Worm (Caenorhabditis elegans): Measurements from ENCODE around the gene acs-22.

acs-22 gene

ce11 chrX:8930879-8931278, at the start of gene acs-22:
acs-22 (plus strand) TSS chrX:8931179.
- no peak for TF ChIP-seq mab-5 (tag; optimal IDR thresholded peaks at IDR 0.05)
- TF ChIP-seq ceh-39 (tag; optimal IDR thresholded peaks at IDR 0.05): no peak
- no peak for TF ChIP-seq nhr-2 (tag; optimal IDR thresholded peaks at IDR 0.05)

ce11 chrX:8882162-8882561, 48.8 kb upstream of the acs-22 start:
- TF ChIP-seq elt-1 (tag; optimal IDR thresholded peaks at IDR 0.05; ENCODE audit: borderline replicate concordance, insufficient read depth) (no peak), drap-1 (GFP tag; optimal IDR thresholded peaks at IDR 0.05) (no peak), mls-2 (tag; optimal IDR thresholded peaks at IDR 0.05) (no peak), ham-2 (GFP tag; optimal IDR thresholded peaks at IDR 0.05) (no peak), ceh-83 (GFP tag; optimal IDR thresholded peaks at IDR 0.05) (no peak), ceh-43 (GFP tag; optimal IDR thresholded peaks at IDR 0.05) (no peak), nhr-76 (tag; optimal IDR thresholded peaks at IDR 0.05) (no peak), lsy-2 (tag; optimal IDR thresholded peaks at IDR 0.05) (no peak), cnd-1 (tag; optimal IDR thresholded peaks at IDR 0.05) (no peak), lin-13 (tag; optimal IDR thresholded peaks at IDR 0.05) (no peak), zip-8 (tag; optimal IDR thresholded peaks at IDR 0.05) (no peak), hlh-1 (tag; optimal IDR thresholded peaks at IDR 0.05) (no peak)

ce11 chrX:8888835-8889234, 42.1 kb upstream of the acs-22 start:
- TF ChIP-seq mep-1 (tag; optimal IDR thresholded peaks at IDR 0.05) (no peak), ces-1 (GFP tag; optimal IDR thresholded peaks at IDR 0.05) (no peak), ztf-11 (tag; optimal IDR thresholded peaks at IDR 0.05) (no peak), nhr-76 (tag; optimal IDR thresholded peaks at IDR 0.05) (no peak), hlh-1 (tag; optimal IDR thresholded peaks at IDR 0.05) (peak; percentile 57), mls-2 (tag; optimal IDR thresholded peaks at IDR 0.05) (no peak), unc-62 (GFP tag; optimal IDR thresholded peaks at IDR 0.05) (peak; percentile 67), sem-2 (GFP tag; optimal IDR thresholded peaks at IDR 0.05) (no peak), flh-1 (GFP tag; optimal IDR thresholded peaks at IDR 0.05) (no peak), ceh-83 (GFP tag; optimal IDR thresholded peaks at IDR 0.05) (no peak), elt-1 (tag; optimal IDR thresholded peaks at IDR 0.05; ENCODE audit: borderline replicate concordance, insufficient read depth) (no peak)

- no peak for TF ChIP-seq hlh-1 (tag; optimal IDR thresholded peaks at IDR 0.05)
- peak; percentile 55 for TF ChIP-seq blmp-1 (tag; optimal IDR thresholded peaks at IDR 0.05)
Observed at ce11 chrX:8890251-8890755, 40.7 kb upstream of the acs-22 start.

- TF ChIP-seq pha-4 (tag; optimal IDR thresholded peaks at IDR 0.05): no peak
- TF ChIP-seq zip-8 (tag; optimal IDR thresholded peaks at IDR 0.05): no peak
- no peak for TF ChIP-seq unc-120 (tag; optimal IDR thresholded peaks at IDR 0.05; ENCODE audit: poor library complexity, severe bottlenecking)
- no peak for TF ChIP-seq ceh-83 (GFP tag; optimal IDR thresholded peaks at IDR 0.05)
- TF ChIP-seq nhr-76 (tag; optimal IDR thresholded peaks at IDR 0.05): no peak
- no peak for TF ChIP-seq elt-3 (tag; optimal IDR thresholded peaks at IDR 0.05)
- no peak for TF ChIP-seq sem-2 (GFP tag; optimal IDR thresholded peaks at IDR 0.05)
- TF ChIP-seq ham-2 (GFP tag; optimal IDR thresholded peaks at IDR 0.05): no peak
- TF ChIP-seq snpc-4 (tag; optimal IDR thresholded peaks at IDR 0.05): no peak
- TF ChIP-seq sptf-1 (tag; optimal IDR thresholded peaks at IDR 0.05): no peak
- TF ChIP-seq ztf-11 (tag; optimal IDR thresholded peaks at IDR 0.05): no peak
- TF ChIP-seq lin-32 (GFP tag; optimal IDR thresholded peaks at IDR 0.05): no peak
Observed at ce11 chrX:8891393-8891953, 39.5 kb upstream of the acs-22 start.

ce11 chrX:8892808-8893207, 38.2 kb upstream of the acs-22 start, which contains the start of gene C13E3.1:
C13E3.1 (plus strand) TSS chrX:8893108.
- TF ChIP-seq pha-4 (tag; optimal IDR thresholded peaks at IDR 0.05): no peak
- no peak for TF ChIP-seq drap-1 (GFP tag; optimal IDR thresholded peaks at IDR 0.05)
- no peak for TF ChIP-seq mls-2 (tag; optimal IDR thresholded peaks at IDR 0.05)
- TF ChIP-seq ham-2 (GFP tag; optimal IDR thresholded peaks at IDR 0.05): no peak
- no peak for TF ChIP-seq unc-120 (tag; optimal IDR thresholded peaks at IDR 0.05; ENCODE audit: poor library complexity, severe bottlenecking)
- TF ChIP-seq flh-1 (GFP tag; optimal IDR thresholded peaks at IDR 0.05): no peak
- no peak for TF ChIP-seq cnd-1 (tag; optimal IDR thresholded peaks at IDR 0.05)
- no peak for TF ChIP-seq ces-1 (GFP tag; optimal IDR thresholded peaks at IDR 0.05)
- TF ChIP-seq sptf-1 (tag; optimal IDR thresholded peaks at IDR 0.05): no peak
- TF ChIP-seq ceh-39 (tag; optimal IDR thresholded peaks at IDR 0.05): no peak
- TF ChIP-seq ztf-11 (tag; optimal IDR thresholded peaks at IDR 0.05): no peak
- TF ChIP-seq lin-13 (tag; optimal IDR thresholded peaks at IDR 0.05): no peak
- TF ChIP-seq nhr-12 (tag; optimal IDR thresholded peaks at IDR 0.05): no peak
- no peak for TF ChIP-seq lsy-2 (tag; optimal IDR thresholded peaks at IDR 0.05)
- TF ChIP-seq mep-1 (tag; optimal IDR thresholded peaks at IDR 0.05): no peak
